Fruit fly (Drosophila melanogaster): ENCODE measurements around the gene D1.

DNA sequence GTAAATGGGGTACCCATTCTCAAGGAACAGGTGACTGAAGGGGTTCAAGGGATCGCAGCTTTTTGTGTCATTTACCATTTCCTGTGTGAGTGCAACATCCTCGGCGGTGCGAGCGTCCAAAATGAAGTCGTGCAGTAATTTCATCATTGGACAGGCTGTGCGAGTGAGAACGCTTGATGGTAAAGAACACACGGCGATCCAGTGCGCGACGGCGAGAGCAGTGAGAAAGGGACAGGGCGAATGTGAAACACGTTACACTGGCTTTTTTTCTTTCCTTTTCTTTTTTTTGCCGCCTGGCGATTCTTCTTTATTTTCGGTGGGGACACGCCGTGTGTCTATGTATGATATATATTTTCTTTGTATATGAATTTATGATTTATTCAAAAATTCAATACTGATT, 14.3 kb downstream of the D1 start:
- TF ChIP-seq br (GFP tag; optimal IDR thresholded peaks at IDR 0.05) (no peak), CrebA (GFP tag; optimal IDR thresholded peaks at IDR 0.05; ENCODE audit: borderline replicate concordance) (no peak), fru (GFP tag; optimal IDR thresholded peaks at IDR 0.05) (peak; percentile 8), CG32264 (GFP tag; optimal IDR thresholded peaks at IDR 0.05) (no peak), Mio (GFP tag; optimal IDR thresholded peaks at IDR 0.05) (no peak), dsf (GFP tag; optimal IDR thresholded peaks at IDR 0.05; ENCODE audit: borderline replicate concordance) (no peak), Dfd (GFP tag; optimal IDR thresholded peaks at IDR 0.05) (no peak), psq (GFP tag; optimal IDR thresholded peaks at IDR 0.05) (no peak), sage (GFP tag; optimal IDR thresholded peaks at IDR 0.05) (no peak), usp (GFP tag; optimal IDR thresholded peaks at IDR 0.05) (no peak)
